Fruit fly (Drosophila melanogaster) whole organism, wandering third instar larva: Measurements from ENCODE around the gene CG42671.
A peak's percentile ranks its signal among the peaks of the same experiment; 100 is the strongest.

ENCODE experiments used
- CG32264 ChIP-seq: fragments of 200-800 bp; sonication (Bioruptor generic); optimal IDR thresholded peaks from 2 replicates; lab custom pipeline; 2016; ENCODE audit warnings: missing biosample characterization, missing genetic modification characterization
- CrebA ChIP-seq: fragments of 200-800 bp; sonication (Bioruptor generic); optimal IDR thresholded peaks from 2 replicates; lab custom pipeline; 2016; ENCODE audit warnings: missing biosample characterization, mild to moderate bottlenecking, missing genetic modification characterization, borderline replicate concordance
- Dfd ChIP-seq: fragments of >200 bp; optimal IDR thresholded peaks from 2 replicates; lab custom pipeline; 2017; ENCODE audit warnings: missing biosample characterization, missing genetic modification characterization
- Dif ChIP-seq: fragments of 200-275, 200-300 bp; sonication (Bioruptor generic); optimal IDR thresholded peaks from 2 replicates; lab custom pipeline; 2018; ENCODE audit warnings: missing biosample characterization, missing genetic modification characterization; ENCODE audit not compliant: partially characterized antibody
- GATAd ChIP-seq: sonication (Bioruptor generic); optimal IDR thresholded peaks from 2 replicates; lab custom pipeline; 2016; ENCODE audit warnings: missing biosample characterization, missing genetic modification characterization
- Hnf4 ChIP-seq: fragments of 200-800 bp; sonication (Bioruptor generic); optimal IDR thresholded peaks from 2 replicates; lab custom pipeline; 2016; ENCODE audit warnings: missing biosample characterization, mild to moderate bottlenecking, missing genetic modification characterization
- Hr78 ChIP-seq: fragments of >200 bp; optimal IDR thresholded peaks from 2 replicates; lab custom pipeline; 2017; ENCODE audit warnings: missing biosample characterization, missing genetic modification characterization
- Jra ChIP-seq: sonication (Bioruptor generic); optimal IDR thresholded peaks from 2 replicates; lab custom pipeline; 2016; ENCODE audit warnings: missing biosample characterization, missing genetic modification characterization
- Mio ChIP-seq: sonication (Bioruptor generic); optimal IDR thresholded peaks from 2 replicates; lab custom pipeline; 2016; ENCODE audit warnings: missing biosample characterization, missing genetic modification characterization
- N ChIP-seq: fragments of >200 bp; optimal IDR thresholded peaks from 2 replicates; lab custom pipeline; 2018; ENCODE audit warnings: missing biosample characterization, missing external identifiers, missing genetic modification characterization
- OdsH ChIP-seq: fragments of 200-800 bp; sonication (Bioruptor generic); optimal IDR thresholded peaks from 2 replicates; lab custom pipeline; 2016; ENCODE audit warnings: missing biosample characterization, mild to moderate bottlenecking, missing genetic modification characterization
- Rel ChIP-seq, 2 experiments: fragments of 200-800 bp; sonication (Bioruptor generic) in 1 of 2; optimal IDR thresholded peaks; 2 replicates in 1 of 2; 3 replicates in 1 of 2; lab custom pipeline; 2016 to 2019; ENCODE audit warnings: mild to moderate bottlenecking in 2 of 2, missing biosample characterization in 2 of 2, missing genetic modification characterization in 2 of 2, moderate library complexity in 1 of 2
- Sp1 ChIP-seq: fragments of 200-800 bp; sonication (Bioruptor generic); optimal IDR thresholded peaks from 3 replicates; lab custom pipeline; 2019; ENCODE audit warnings: missing biosample characterization, mild to moderate bottlenecking, missing genetic modification characterization, moderate library complexity
- Vsx2 ChIP-seq: fragments of 200-300, 225-300 bp; sonication (Bioruptor generic); optimal IDR thresholded peaks from 2 replicates; lab custom pipeline; 2018; ENCODE audit warnings: missing biosample characterization, missing genetic modification characterization; ENCODE audit not compliant: partially characterized antibody
- br ChIP-seq: fragments of 200-800 bp; sonication (Bioruptor generic); optimal IDR thresholded peaks from 2 replicates; lab custom pipeline; 2016; ENCODE audit warnings: missing biosample characterization, missing genetic modification characterization
- brk ChIP-seq: fragments of 200-800 bp; sonication (Bioruptor generic); optimal IDR thresholded peaks from 2 replicates; lab custom pipeline; 2016; ENCODE audit warnings: missing biosample characterization, mild to moderate bottlenecking, missing genetic modification characterization
- dl ChIP-seq, 2 experiments: fragments of 175-275, 200-275 bp in 1 of 2; fragments of 200-275 bp in 1 of 2; sonication (Bioruptor generic); optimal IDR thresholded peaks; lab custom pipeline; 2018; ENCODE audit warnings: mild to moderate bottlenecking in 2 of 2, missing biosample characterization in 2 of 2, missing genetic modification characterization in 2 of 2, moderate library complexity in 2 of 2; ENCODE audit not compliant: partially characterized antibody in 2 of 2, insufficient read depth in 1 of 2
- dmrt93B ChIP-seq: fragments of 200-800 bp; sonication (Bioruptor generic); optimal IDR thresholded peaks from 2 replicates; lab custom pipeline; 2018; ENCODE audit warnings: missing biosample characterization, mild to moderate bottlenecking, missing genetic modification characterization
- ey ChIP-seq: fragments of 200-800 bp; sonication (Bioruptor generic); optimal IDR thresholded peaks from 2 replicates; lab custom pipeline; 2016; ENCODE audit warnings: missing biosample characterization, missing genetic modification characterization
- foxo ChIP-seq, 2 experiments: fragments of 200-800 bp; sonication (Bioruptor generic); optimal IDR thresholded peaks; 2 replicates in 1 of 2; 3 replicates in 1 of 2; lab custom pipeline; 2016 to 2017; ENCODE audit warnings: missing biosample characterization in 2 of 2, missing genetic modification characterization in 2 of 2
- fru ChIP-seq: fragments of 200-800 bp; sonication (Bioruptor generic); optimal IDR thresholded peaks from 3 replicates; lab custom pipeline; 2016; ENCODE audit warnings: missing biosample characterization, mild to moderate bottlenecking, missing genetic modification characterization
- h ChIP-seq: fragments of 200-800 bp; sonication (Bioruptor generic); optimal IDR thresholded peaks from 3 replicates; lab custom pipeline; 2016; ENCODE audit warnings: missing biosample characterization, mild to moderate bottlenecking, missing genetic modification characterization
- jim ChIP-seq: fragments of 175-275, 200-325 bp; sonication (Bioruptor generic); optimal IDR thresholded peaks from 2 replicates; lab custom pipeline; 2016; ENCODE audit warnings: missing biosample characterization, mild to moderate bottlenecking, missing genetic modification characterization
- lola ChIP-seq: fragments of >200 bp; optimal IDR thresholded peaks from 2 replicates; lab custom pipeline; 2017; ENCODE audit warnings: missing biosample characterization, missing genetic modification characterization
- rgr ChIP-seq: fragments of 200-800 bp; sonication (Bioruptor generic); optimal IDR thresholded peaks from 3 replicates; lab custom pipeline; 2016; ENCODE audit warnings: missing biosample characterization, mild to moderate bottlenecking, missing genetic modification characterization
- sage ChIP-seq: fragments of 200-800 bp; sonication (Bioruptor generic); optimal IDR thresholded peaks from 2 replicates; lab custom pipeline; 2016; ENCODE audit warnings: missing biosample characterization, mild to moderate bottlenecking, missing genetic modification characterization
- sv ChIP-seq: fragments of 200-800 bp; sonication (Bioruptor generic); optimal IDR thresholded peaks from 3 replicates; lab custom pipeline; 2016; ENCODE audit warnings: missing biosample characterization, missing genetic modification characterization
- tai ChIP-seq: sonication (Bioruptor generic); optimal IDR thresholded peaks from 2 replicates; lab custom pipeline; 2016; ENCODE audit warnings: missing biosample characterization, missing genetic modification characterization
- usp ChIP-seq: fragments of >200 bp; optimal IDR thresholded peaks from 2 replicates; lab custom pipeline; 2017; ENCODE audit warnings: missing biosample characterization, missing genetic modification characterization

CG42671 gene

dm6 chr3L:11241949-11242348, 27.6 kb downstream of the CG42671 start:
- TF ChIP-seq h (GFP tag; lab: Kevin White, UChicago) = peak; percentile 56
- no peak for TF ChIP-seq N (GFP tag; lab: Kevin White, UChicago)
- TF ChIP-seq br (GFP tag; lab: Kevin White, UChicago) = peak; percentile 65
- no peak for TF ChIP-seq Rel (GFP tag; optimal IDR thresholded peaks at IDR 0.05; lab: Kevin White, UChicago)
- TF ChIP-seq Rel (tag; optimal IDR thresholded peaks at IDR 0.05; lab: Kevin White, UChicago) = peak; percentile 39
- no peak for TF ChIP-seq usp (GFP tag; lab: Kevin White, UChicago)

dm6 chr3L:11242410-11243291, 28.3 kb downstream of the CG42671 start:
- TF ChIP-seq ey (GFP tag; lab: Kevin White, UChicago) (no peak), tai (GFP tag; lab: Kevin White, UChicago) (peak; percentile 44), Vsx2 (GFP tag; lab: Kevin White, UChicago) (peak; percentile 20), h (GFP tag; lab: Kevin White, UChicago) (no peak), Rel (GFP tag; optimal IDR thresholded peaks at IDR 0.05; lab: Kevin White, UChicago) (no peak), Rel (tag; optimal IDR thresholded peaks at IDR 0.05; lab: Kevin White, UChicago) (no peak), br (GFP tag; lab: Kevin White, UChicago) (peak; percentile 39), dl (GFP tag; optimal IDR thresholded peaks at IDR 0.05; lab: Kevin White, UChicago; ENCODE audit: insufficient read depth in 1 of 2, partially characterized antibody in 2 of 2) (peak in 1 of 2 experiments; percentile 33), rgr (GFP tag; lab: Kevin White, UChicago) (no peak), GATAd (no peak), foxo (GFP tag; optimal IDR thresholded peaks at IDR 0.05; lab: Kevin White, UChicago) (peak in 1 of 2 experiments; percentile 10), jim (no peak), OdsH (GFP tag; lab: Kevin White, UChicago) (no peak), Dif (GFP tag; lab: Kevin White, UChicago) (peak; percentile 33)

- no peak for TF ChIP-seq rgr (GFP tag; lab: Kevin White, UChicago)
- no peak for TF ChIP-seq brk
- TF ChIP-seq sv (GFP tag; lab: Kevin White, UChicago) = no peak
- TF ChIP-seq ey (GFP tag; lab: Kevin White, UChicago) = no peak
- no peak for TF ChIP-seq Mio (GFP tag; lab: Kevin White, UChicago)
- TF ChIP-seq jim = no peak
- TF ChIP-seq Hnf4 = no peak
- TF ChIP-seq sage (GFP tag; lab: Kevin White, UChicago) = no peak
- no peak for TF ChIP-seq fru (GFP tag; lab: Kevin White, UChicago)
- no peak for TF ChIP-seq br (GFP tag; lab: Kevin White, UChicago)
- no peak for TF ChIP-seq dmrt93B (GFP tag; lab: Kevin White, UChicago)
- TF ChIP-seq Dfd (GFP tag; lab: Kevin White, UChicago) = no peak
- TF ChIP-seq Vsx2 (GFP tag; lab: Kevin White, UChicago) = no peak
- TF ChIP-seq Dif (GFP tag; lab: Kevin White, UChicago) = no peak
These were observed 29.0 kb downstream of the CG42671 start for dm6 chr3L:11243292-11243670.

- no peak for TF ChIP-seq rgr (GFP tag; lab: Kevin White, UChicago)
- TF ChIP-seq OdsH (GFP tag; lab: Kevin White, UChicago) = no peak
- TF ChIP-seq Jra (GFP tag; lab: Kevin White, UChicago) = no peak
- no peak for TF ChIP-seq Sp1 (GFP tag; lab: Kevin White, UChicago)
- TF ChIP-seq h (GFP tag; lab: Kevin White, UChicago) = no peak
- TF ChIP-seq CrebA (GFP tag; lab: Kevin White, UChicago) = no peak
- no peak for TF ChIP-seq lola (GFP tag; lab: Kevin White, UChicago)
- TF ChIP-seq Rel (GFP tag; optimal IDR thresholded peaks at IDR 0.05; lab: Kevin White, UChicago) = no peak
- TF ChIP-seq Rel (tag; optimal IDR thresholded peaks at IDR 0.05; lab: Kevin White, UChicago) = no peak
- TF ChIP-seq jim = no peak
- TF ChIP-seq Vsx2 (GFP tag; lab: Kevin White, UChicago) = no peak
- no peak for TF ChIP-seq CG32264 (GFP tag; lab: Kevin White, UChicago)
- no peak for TF ChIP-seq Mio (GFP tag; lab: Kevin White, UChicago)
- TF ChIP-seq Hr78 (GFP tag; lab: Kevin White, UChicago) = no peak
- TF ChIP-seq Hnf4 = no peak
- TF ChIP-seq sv (GFP tag; lab: Kevin White, UChicago) = no peak
These were observed 29.8 kb downstream of the CG42671 start for dm6 chr3L:11244024-11244576.
